Fruit fly (Drosophila melanogaster) whole organism, prepupa: ENCODE results near the gene CG13894.
A peak's percentile ranks its signal among the peaks of the same experiment; 100 is the strongest.

ENCODE experiments used
- CG16779 ChIP-seq: fragments of 200-800 bp; sonication (Bioruptor generic); optimal IDR thresholded peaks from 3 replicates; lab custom pipeline; 2017; ENCODE audit warnings: missing biosample characterization, mild to moderate bottlenecking, missing genetic modification characterization
- CG6854 ChIP-seq: fragments of 200-800 bp; sonication (Bioruptor generic); optimal IDR thresholded peaks from 2 replicates; lab custom pipeline; 2017; ENCODE audit warnings: missing biosample characterization, mild to moderate bottlenecking, missing genetic modification characterization
- Hr38 ChIP-seq: sonication (Bioruptor generic); optimal IDR thresholded peaks from 2 replicates; lab custom pipeline; 2016; ENCODE audit warnings: missing biosample characterization, missing genetic modification characterization
- Hr39 ChIP-seq: fragments of 200-800 bp; sonication (Bioruptor generic); optimal IDR thresholded peaks from 2 replicates; lab custom pipeline; 2016; ENCODE audit warnings: missing biosample characterization, missing genetic modification characterization
- OdsH ChIP-seq: fragments of 200-800 bp; sonication (Bioruptor generic); optimal IDR thresholded peaks from 3 replicates; lab custom pipeline; 2016; ENCODE audit warnings: missing biosample characterization, missing genetic modification characterization
- dac ChIP-seq: fragments of 200-800 bp; sonication (Bioruptor generic); optimal IDR thresholded peaks from 2 replicates; lab custom pipeline; 2017; ENCODE audit warnings: missing biosample characterization, mild to moderate bottlenecking, missing genetic modification characterization
- ss ChIP-seq, 2 experiments: fragments of 200-800 bp; sonication (Bioruptor generic); optimal IDR thresholded peaks; 2 replicates in 1 of 2; 3 replicates in 1 of 2; lab custom pipeline; 2017 to 2018; ENCODE audit warnings: mild to moderate bottlenecking in 2 of 2, missing biosample characterization in 2 of 2, missing genetic modification characterization in 2 of 2, moderate library complexity in 1 of 2

DNA sequence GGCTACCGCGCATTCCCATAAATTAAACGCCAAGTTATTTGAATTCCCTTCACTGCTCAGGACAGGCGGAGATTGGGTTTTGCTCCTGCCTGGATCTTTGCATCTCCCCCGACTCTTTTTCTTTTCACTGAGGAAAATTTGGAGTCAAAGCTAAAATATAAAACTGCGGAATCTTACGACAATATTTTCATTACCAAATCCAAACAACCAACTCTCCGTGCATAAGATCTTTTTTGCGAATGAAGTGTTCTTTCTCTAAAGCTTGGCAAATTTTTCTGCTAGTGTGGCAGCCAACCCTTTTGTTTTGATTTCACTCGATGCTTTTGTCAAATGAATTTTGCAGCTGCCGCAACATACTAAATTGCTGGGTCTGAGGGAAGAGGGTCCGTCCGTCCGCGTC is 28.9 kb upstream of the CG13894 start:
- TF ChIP-seq Hr38 (GFP tag; lab: Kevin White, UChicago), result no peak
- no peak for TF ChIP-seq dac (GFP tag; lab: Kevin White, UChicago)
- no peak for TF ChIP-seq ss (GFP tag; optimal IDR thresholded peaks at IDR 0.05; lab: Kevin White, UChicago)
- no peak for TF ChIP-seq CG16779 (tag; lab: Kevin White, UChicago)
- TF ChIP-seq CG6854 (GFP tag; lab: Kevin White, UChicago), result peak; percentile 76
- peak; percentile 57 for TF ChIP-seq OdsH
- peak; percentile 91 for TF ChIP-seq Hr39 (GFP tag; lab: Kevin White, UChicago)
